Fruit fly (Drosophila melanogaster) whole organism, pupa: Measurements from ENCODE around the gene Doc3.

Experiments
- CG10348 ChIP-seq: fragments of 200-800 bp; sonication (Bioruptor generic); IDR thresholded peaks from 2 replicates; pipeline ENCODE4 v1.3.6; 2022; ENCODE audit warnings: missing biosample characterization, missing genetic modification characterization
- CG12605 ChIP-seq: fragments of 200-800 bp; sonication (Bioruptor generic); IDR thresholded peaks from 2 replicates; pipeline ENCODE4 v1.3.6; 2022; ENCODE audit warnings: missing biosample characterization, missing genetic modification characterization
- CG13204 ChIP-seq: fragments of 200-800 bp; sonication (Bioruptor generic); optimal IDR thresholded peaks from 2 replicates; lab custom pipeline; 2018; ENCODE audit warnings: missing biosample characterization, mild to moderate bottlenecking, missing genetic modification characterization, moderate library complexity
- CG14655 ChIP-seq: fragments of 200-800 bp; sonication (Bioruptor generic); optimal IDR thresholded peaks from 3 replicates; lab custom pipeline; 2017; ENCODE audit warnings: mild to moderate bottlenecking, missing biosample characterization, missing genetic modification reagents, missing genetic modification characterization
- CG17806 ChIP-seq: fragments of 200-800 bp; sonication (Bioruptor generic); optimal IDR thresholded peaks from 2 replicates; lab custom pipeline; 2018; ENCODE audit warnings: missing biosample characterization, mild to moderate bottlenecking, missing genetic modification characterization, moderate library complexity
- CG32121 ChIP-seq: fragments of 200-800 bp; sonication (Bioruptor generic); IDR thresholded peaks from 2 replicates; pipeline ENCODE4 v1.3.6; 2022; ENCODE audit warnings: missing biosample characterization, missing genetic modification characterization
- CG4496 ChIP-seq: fragments of 200-800 bp; sonication (Bioruptor generic); IDR thresholded peaks from 3 replicates; pipeline ENCODE4 v1.3.6; 2022; ENCODE audit warnings: missing biosample characterization, missing genetic modification characterization
- D1 ChIP-seq: fragments of 200-800 bp; sonication (Bioruptor generic); optimal IDR thresholded peaks from 2 replicates; lab custom pipeline; 2018; ENCODE audit warnings: missing biosample characterization, mild to moderate bottlenecking, missing genetic modification characterization, moderate library complexity
- EcR ChIP-seq: fragments of 200-800 bp; sonication (Bioruptor generic); optimal IDR thresholded peaks from 3 replicates; lab custom pipeline; 2019; ENCODE audit warnings: missing biosample characterization, missing genetic modification characterization, mild to moderate bottlenecking, moderate library complexity, missing genetic modification reagents
- Ets98B ChIP-seq: fragments of 200-800 bp; sonication (Bioruptor generic); IDR thresholded peaks from 2 replicates; pipeline ENCODE4 v1.3.6; 2022; ENCODE audit warnings: missing biosample characterization, missing genetic modification characterization
- Pif1A ChIP-seq: fragments of 200-800 bp; sonication (Bioruptor generic); optimal IDR thresholded peaks from 3 replicates; lab custom pipeline; 2016; ENCODE audit warnings: missing biosample characterization, missing genetic modification characterization
- fd96Ca ChIP-seq: fragments of 200-800 bp; sonication (Bioruptor generic); IDR thresholded peaks from 3 replicates; pipeline ENCODE4 v1.3.6; 2022; ENCODE audit warnings: missing biosample characterization, missing genetic modification characterization
- gl ChIP-seq: fragments of 200-800 bp; sonication (Bioruptor generic); optimal IDR thresholded peaks from 2 replicates; lab custom pipeline; 2018; ENCODE audit warnings: missing biosample characterization, mild to moderate bottlenecking, missing genetic modification characterization

DNA sequence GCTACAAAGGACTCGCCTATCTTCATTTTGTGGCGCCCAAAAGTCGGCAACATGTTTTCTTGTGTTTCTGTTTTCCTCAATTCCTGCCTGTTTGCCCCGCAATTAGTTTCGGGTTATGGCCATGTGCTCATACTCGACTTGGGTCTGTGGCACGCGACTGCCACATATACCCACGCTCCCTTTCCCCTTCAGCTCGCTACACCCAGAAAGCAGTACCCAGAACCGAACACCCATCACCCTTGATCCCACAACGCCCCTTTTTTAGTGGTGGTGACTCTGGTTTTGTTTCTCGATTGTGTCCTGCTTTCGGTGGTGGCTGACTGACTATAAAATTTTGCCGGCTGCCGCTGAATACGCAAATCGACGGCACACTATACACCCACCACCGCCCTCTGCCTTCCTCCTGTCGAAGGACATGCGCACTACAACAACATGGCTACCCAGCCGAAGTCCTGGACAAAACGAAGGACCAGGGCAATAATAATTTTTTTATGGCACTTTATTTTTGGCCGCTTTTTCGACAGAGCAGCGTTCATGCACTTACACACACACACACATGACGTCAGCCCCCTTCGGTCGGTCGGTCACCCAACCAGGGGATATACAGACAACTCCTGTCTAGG, 45.6 kb downstream of the Doc3 start:
- TF ChIP-seq CG4496 (no peak), CG10348 (GFP tag; lab: Robert Waterston, UW) (no peak), EcR (GFP tag; lab: Kevin White, UChicago) (no peak), fd96Ca (GFP tag; lab: Robert Waterston, UW) (no peak), gl (no peak), CG17806 (tag; lab: Kevin White, UChicago) (no peak), CG32121 (no peak), CG12605 (GFP tag; lab: Robert Waterston, UW) (no peak), Ets98B (GFP tag; lab: Robert Waterston, UW) (no peak), CG13204 (GFP tag; lab: Kevin White, UChicago) (no peak), CG14655 (no peak), Pif1A (GFP tag; lab: Kevin White, UChicago) (no peak), D1 (no peak)
